Fruit fly (Drosophila melanogaster) whole organism, embryonic: ENCODE data around the gene CG16798.
A peak's percentile ranks its signal among the peaks of the same experiment; 100 is the strongest.

Experiments
- Asciz ChIP-seq: fragments of 200-800 bp; sonication (Bioruptor generic); optimal IDR thresholded peaks from 2 replicates; lab custom pipeline; 2017; ENCODE audit warnings: missing biosample characterization, mild to moderate bottlenecking, missing genetic modification characterization, missing genetic modification reagents
- Blimp-1 ChIP-seq: fragments of 200-800 bp; sonication (Bioruptor generic); optimal IDR thresholded peaks from 3 replicates; lab custom pipeline; 2018; ENCODE audit warnings: missing biosample characterization, missing genetic modification characterization, mild to moderate bottlenecking, moderate library complexity, missing genetic modification reagents
- CG12155 ChIP-seq: fragments of 200-800 bp; sonication (Bioruptor generic); optimal IDR thresholded peaks from 3 replicates; lab custom pipeline; 2016; ENCODE audit warnings: missing biosample characterization, missing genetic modification characterization
- CG12391 ChIP-seq: fragments of 200-800 bp; sonication (Bioruptor generic); optimal IDR thresholded peaks from 3 replicates; lab custom pipeline; 2018; ENCODE audit warnings: missing biosample characterization, mild to moderate bottlenecking, missing genetic modification characterization, moderate library complexity
- CG14441 ChIP-seq: fragments of 200-800 bp; sonication (Bioruptor generic); IDR thresholded peaks from 2 replicates; pipeline ENCODE4 v1.3.6; 2022; ENCODE audit warnings: missing biosample characterization, missing genetic modification characterization
- CG15514 ChIP-seq: fragments of 200-800 bp; sonication (Bioruptor generic); optimal IDR thresholded peaks from 3 replicates; lab custom pipeline; 2017; ENCODE audit warnings: missing biosample characterization, missing genetic modification characterization, mild to moderate bottlenecking, moderate library complexity, missing genetic modification reagents
- CG16815 ChIP-seq: fragments of 200-800 bp; sonication (Bioruptor generic); optimal IDR thresholded peaks from 3 replicates; lab custom pipeline; 2017; ENCODE audit warnings: missing biosample characterization, mild to moderate bottlenecking, missing genetic modification characterization
- CG2116 ChIP-seq: fragments of 200-800 bp; sonication (Bioruptor generic); optimal IDR thresholded peaks from 3 replicates; lab custom pipeline; 2018; ENCODE audit warnings: missing biosample characterization, mild to moderate bottlenecking, missing genetic modification characterization
- CG2129 ChIP-seq: fragments of 200-800 bp; sonication (Bioruptor generic); IDR thresholded peaks from 2 replicates; pipeline ENCODE4 v1.3.6; 2022; ENCODE audit warnings: missing biosample characterization, missing genetic modification characterization; ENCODE audit not compliant: partially characterized antibody
- CG30431 ChIP-seq: fragments of 200-800 bp; sonication (Bioruptor generic); optimal IDR thresholded peaks from 2 replicates; lab custom pipeline; 2017; ENCODE audit warnings: missing biosample characterization, missing genetic modification characterization
- CG4617 ChIP-seq: fragments of 200-800 bp; sonication (Bioruptor generic); optimal IDR thresholded peaks from 3 replicates; lab custom pipeline; 2016; ENCODE audit warnings: missing biosample characterization, missing genetic modification characterization, borderline replicate concordance
- CG7357 ChIP-seq: fragments of 200-800 bp; sonication (Bioruptor generic); IDR thresholded peaks from 3 replicates; pipeline ENCODE4 v1.3.6; 2022; ENCODE audit warnings: missing biosample characterization, missing genetic modification characterization
- CG7839 ChIP-seq: fragments of 200-800 bp; sonication (Bioruptor generic); optimal IDR thresholded peaks from 3 replicates; lab custom pipeline; 2018; ENCODE audit warnings: missing biosample characterization, mild to moderate bottlenecking, missing genetic modification characterization, moderate library complexity
- CG8944 ChIP-seq: fragments of 200-800 bp; sonication (Bioruptor generic); optimal IDR thresholded peaks from 3 replicates; lab custom pipeline; 2016; ENCODE audit warnings: missing biosample characterization, missing genetic modification characterization
- CG9817 ChIP-seq: fragments of 200-800 bp; sonication (Bioruptor generic); optimal IDR thresholded peaks from 2 replicates; lab custom pipeline; 2018; ENCODE audit warnings: missing biosample characterization, mild to moderate bottlenecking, missing genetic modification characterization, moderate library complexity
- D19A ChIP-seq: fragments of 200-800 bp; optimal IDR thresholded peaks from 3 replicates; lab custom pipeline; 2019; ENCODE audit warnings: missing biosample characterization, mild to moderate bottlenecking, missing genetic modification characterization, moderate library complexity
- Dfd ChIP-seq, 2 experiments: fragments of >200 bp; optimal IDR thresholded peaks; 2 replicates each; lab custom pipeline; 2017; ENCODE audit warnings: missing biosample characterization in 2 of 2, missing genetic modification characterization in 2 of 2
- Dip3 ChIP-seq: fragments of 200-800 bp; sonication (Bioruptor generic); optimal IDR thresholded peaks from 3 replicates; lab custom pipeline; 2016; ENCODE audit warnings: missing biosample characterization, missing genetic modification characterization
- Dll ChIP-seq: fragments of 200-800 bp; sonication (Bioruptor generic); IDR thresholded peaks from 4 replicates; pipeline ENCODE4 v1.3.6; 2022; ENCODE audit warnings: missing biosample characterization, missing genetic modification characterization; ENCODE audit not compliant: partially characterized antibody
- Doc3 ChIP-seq: fragments of 200-800 bp; sonication (Bioruptor generic); IDR thresholded peaks from 3 replicates; pipeline ENCODE4 v1.3.6; 2022; ENCODE audit warnings: missing biosample characterization, missing genetic modification characterization; ENCODE audit not compliant: partially characterized antibody
- Gug ChIP-seq: fragments of 200-800 bp; sonication (Bioruptor generic); IDR thresholded peaks from 4 replicates; pipeline ENCODE4 v1.3.6; 2022; ENCODE audit warnings: missing biosample characterization, missing genetic modification characterization
- Hmx ChIP-seq: fragments of 200-800 bp; sonication (Bioruptor generic); optimal IDR thresholded peaks from 2 replicates; lab custom pipeline; 2016; ENCODE audit warnings: missing biosample characterization, missing genetic modification characterization
- Med ChIP-seq: fragments of 200-800 bp; sonication (Bioruptor generic); peaks from one replicate; lab custom pipeline; 2016; ENCODE audit warnings: missing biosample characterization, missing genetic modification characterization, mild to moderate bottlenecking, inconsistent platforms, moderate library complexity
- Mes4 ChIP-seq: fragments of 200-800 bp; sonication (Bioruptor generic); optimal IDR thresholded peaks from 2 replicates; lab custom pipeline; 2016; ENCODE audit warnings: missing biosample characterization, missing genetic modification characterization
- NFAT ChIP-seq: fragments of 200-800 bp; sonication (Bioruptor generic); IDR thresholded peaks from 2 replicates; pipeline ENCODE4 v1.3.6; 2022; ENCODE audit warnings: missing biosample characterization, missing genetic modification characterization
- Opbp ChIP-seq: fragments of 200-800 bp; sonication (Bioruptor generic); IDR thresholded peaks from 3 replicates; pipeline ENCODE4 v1.3.6; 2022; ENCODE audit warnings: missing biosample characterization, missing genetic modification characterization; ENCODE audit not compliant: partially characterized antibody
- Scr ChIP-seq: fragments of 200-800 bp; sonication (Bioruptor generic); IDR thresholded peaks from 2 replicates; pipeline ENCODE4 v1.3.6; 2022; ENCODE audit warnings: missing biosample characterization, missing genetic modification characterization; ENCODE audit not compliant: partially characterized antibody
- Sox100B ChIP-seq: fragments of 200-800 bp; sonication (Bioruptor generic); optimal IDR thresholded peaks from 3 replicates; lab custom pipeline; 2018; ENCODE audit warnings: missing biosample characterization, mild to moderate bottlenecking, missing genetic modification characterization
- Trl ChIP-seq, 3 experiments: fragments of >200 bp in 2 of 3; fragments of 200-800 bp in 1 of 3; sonication (Bioruptor generic) in 1 of 3; optimal IDR thresholded peaks; 2 replicates in 1 of 3; 3 replicates in 2 of 3; lab custom pipeline; 2016 to 2017; ENCODE audit warnings: missing biosample characterization in 1 of 3, missing genetic modification characterization in 1 of 3
- Usf ChIP-seq: fragments of 200-800 bp; sonication (Bioruptor generic); optimal IDR thresholded peaks from 2 replicates; lab custom pipeline; 2017; ENCODE audit warnings: missing genotype, missing biosample characterization, missing genetic modification characterization
- Xbp1 ChIP-seq: fragments of 200-800 bp; sonication (Bioruptor generic); optimal IDR thresholded peaks from 3 replicates; lab custom pipeline; 2016; ENCODE audit warnings: missing biosample characterization, mild to moderate bottlenecking, missing genetic modification characterization
- Xrp1 ChIP-seq: fragments of 200-800 bp; sonication (Bioruptor generic); IDR thresholded peaks from 2 replicates; pipeline ENCODE4 v1.3.6; 2022; ENCODE audit warnings: missing biosample characterization, missing genetic modification characterization
- al ChIP-seq: fragments of 200-800 bp; sonication (Bioruptor generic); IDR thresholded peaks from 2 replicates; pipeline ENCODE4 v1.3.6; 2022; ENCODE audit warnings: missing biosample characterization, missing genetic modification characterization
- bigmax ChIP-seq: fragments of 200-800 bp; sonication (Bioruptor generic); optimal IDR thresholded peaks from 2 replicates; lab custom pipeline; 2018; ENCODE audit warnings: missing biosample characterization, mild to moderate bottlenecking, missing genetic modification characterization
- fru ChIP-seq: fragments of >200 bp; optimal IDR thresholded peaks from 2 replicates; lab custom pipeline; 2017
- gem ChIP-seq: fragments of 200-800 bp; sonication (Bioruptor generic); optimal IDR thresholded peaks from 2 replicates; lab custom pipeline; 2019; ENCODE audit warnings: missing biosample characterization, mild to moderate bottlenecking, missing genetic modification characterization, moderate library complexity
- lab ChIP-seq: fragments of 200-800 bp; sonication (Bioruptor generic); optimal IDR thresholded peaks from 3 replicates; lab custom pipeline; 2017; ENCODE audit warnings: missing biosample characterization, missing genetic modification characterization, mild to moderate bottlenecking, moderate library complexity, missing genetic modification reagents
- nerfin-1 ChIP-seq: fragments of 200-800 bp; sonication (Bioruptor generic); optimal IDR thresholded peaks from 3 replicates; lab custom pipeline; 2019; ENCODE audit warnings: missing biosample characterization, mild to moderate bottlenecking, missing genetic modification characterization, moderate library complexity
- nerfin-2 ChIP-seq: fragments of 200-800 bp; sonication (Bioruptor generic); IDR thresholded peaks from 2 replicates; pipeline ENCODE4 v1.3.6; 2022; ENCODE audit warnings: missing biosample characterization, missing genetic modification characterization; ENCODE audit not compliant: partially characterized antibody
- nmo ChIP-seq: fragments of 200-800 bp; sonication (Bioruptor generic); optimal IDR thresholded peaks from 2 replicates; lab custom pipeline; 2018; ENCODE audit warnings: missing biosample characterization, mild to moderate bottlenecking, missing genetic modification characterization, moderate library complexity
- phol ChIP-seq: fragments of 200-800 bp; sonication (Bioruptor generic); optimal IDR thresholded peaks from 3 replicates; lab custom pipeline; 2018; ENCODE audit warnings: missing biosample characterization, mild to moderate bottlenecking, missing genetic modification characterization, moderate library complexity
- sd ChIP-seq: fragments of 200-800 bp; sonication (Bioruptor generic); optimal IDR thresholded peaks from 3 replicates; lab custom pipeline; 2018; ENCODE audit warnings: missing biosample characterization, mild to moderate bottlenecking, missing genetic modification characterization, moderate library complexity
- sisA ChIP-seq: fragments of 200-800 bp; sonication (Bioruptor generic); IDR thresholded peaks from 2 replicates; pipeline ENCODE4 v1.3.6; 2022; ENCODE audit warnings: missing biosample characterization, missing genetic modification characterization
- stc ChIP-seq: fragments of 200-800 bp; sonication (Bioruptor generic); IDR thresholded peaks from 2 replicates; pipeline ENCODE4 v1.3.6; 2022; ENCODE audit warnings: missing biosample characterization, missing genetic modification characterization
- vnd ChIP-seq: fragments of 200-800 bp; sonication (Bioruptor generic); IDR thresholded peaks from 3 replicates; pipeline ENCODE4 v1.3.6; 2022; ENCODE audit warnings: missing biosample characterization, missing genetic modification characterization; ENCODE audit not compliant: partially characterized antibody
- vvl ChIP-seq: fragments of 200-800 bp; sonication (Bioruptor generic); IDR thresholded peaks from 2 replicates; pipeline ENCODE4 v1.3.6; 2022; ENCODE audit warnings: missing biosample characterization, missing genetic modification characterization
- zfh2 ChIP-seq: fragments of 200-800 bp; sonication (Bioruptor generic); optimal IDR thresholded peaks from 2 replicates; lab custom pipeline; 2016; ENCODE audit warnings: missing biosample characterization, missing genetic modification characterization

CG16798 gene

dm6 chr2L:20416754-20417563 is 34.8 kb upstream of the CG16798 start, which contains the start of the genes CG10949 and Arpc2 (continued):
- TF ChIP-seq Gug (GFP tag; lab: Robert Waterston, UW): peak; percentile 40; the same call in 1 of the 4 replicates
- TF ChIP-seq nerfin-2 (GFP tag; lab: Robert Waterston, UW): peak; percentile 44; the same call in 1 of the 2 replicates
- peak; percentile 29 for TF ChIP-seq lab (GFP tag; lab: Kevin White, UChicago)
- TF ChIP-seq CG2129 (GFP tag; lab: Robert Waterston, UW): no peak
- TF ChIP-seq nmo: peak; percentile 54
- peak; percentile 70 for TF ChIP-seq phol (tag; lab: Kevin White, UChicago)
- TF ChIP-seq D19A (tag; lab: Kevin White, UChicago): peak; percentile 34
- peak; percentile 32 for TF ChIP-seq Blimp-1 (GFP tag; lab: Kevin White, UChicago)
- no peak for TF ChIP-seq fru (lab: Kevin White, UChicago)
- TF ChIP-seq CG8944 (GFP tag; lab: Kevin White, UChicago): no peak
- TF ChIP-seq CG7839 (tag; lab: Kevin White, UChicago): peak; percentile 50
- TF ChIP-seq Dll: peak; percentile 65; the same call in 3 of the 4 replicates
- peak; percentile 11 for TF ChIP-seq zfh2 (GFP tag; lab: Kevin White, UChicago)
- TF ChIP-seq sisA (GFP tag; lab: Robert Waterston, UW): peak; percentile 11; the same call in 1 of the 2 replicates
- TF ChIP-seq vvl (GFP tag; lab: Robert Waterston, UW): peak; percentile 27; the same call in 1 of the 2 replicates
- TF ChIP-seq CG7357 (GFP tag; lab: Robert Waterston, UW): peak; percentile 37; the same call in 1 of the 3 replicates
- TF ChIP-seq Mes4 (GFP tag; lab: Kevin White, UChicago): no peak
- TF ChIP-seq CG4617 (GFP tag; lab: Kevin White, UChicago): peak; percentile 49
- peak; percentile 79 for TF ChIP-seq Med (GFP tag; lab: Kevin White, UChicago)
- TF ChIP-seq CG30431 (GFP tag; lab: Kevin White, UChicago): no peak
- TF ChIP-seq CG2116 (GFP tag; lab: Kevin White, UChicago): peak; percentile 65
- peak; percentile 39 for TF ChIP-seq CG16815 (GFP tag; lab: Kevin White, UChicago)
- peak; percentile 64 for TF ChIP-seq Sox100B
- peak; percentile 39; the same call in 1 of the 3 replicates for TF ChIP-seq Doc3 (GFP tag; lab: Robert Waterston, UW)
- peak; percentile 67 for TF ChIP-seq Scr (GFP tag; lab: Robert Waterston, UW)
- TF ChIP-seq Opbp (GFP tag; lab: Robert Waterston, UW): peak; percentile 41; the same call in 1 of the 3 replicates
- TF ChIP-seq Asciz (GFP tag; lab: Kevin White, UChicago): no peak
- peak; percentile 63 for TF ChIP-seq al (GFP tag; lab: Robert Waterston, UW)
- TF ChIP-seq Xrp1 (GFP tag; lab: Robert Waterston, UW): no peak; the same call in 1 of the 2 replicates
- TF ChIP-seq CG14441: peak; percentile 47; the same call in 1 of the 2 replicates
- TF ChIP-seq sd (tag; lab: Kevin White, UChicago): peak; percentile 84
- peak; percentile 65 for TF ChIP-seq Xbp1
- no peak for TF ChIP-seq Dfd (GFP tag; optimal IDR thresholded peaks at IDR 0.05; lab: Kevin White, UChicago)
- peak; percentile 11 for TF ChIP-seq CG15514 (GFP tag; lab: Kevin White, UChicago)
- peak; percentile 68 to 83 for TF ChIP-seq Trl (optimal IDR thresholded peaks at IDR 0.05; lab: Kevin White, UChicago)
- TF ChIP-seq Trl (GFP tag; optimal IDR thresholded peaks at IDR 0.05; lab: Kevin White, UChicago): no peak
- TF ChIP-seq CG9817 (tag; lab: Kevin White, UChicago): peak; percentile 77
- TF ChIP-seq Hmx (GFP tag; lab: Kevin White, UChicago): no peak
- peak; percentile 53; the same call in 1 of the 2 replicates for TF ChIP-seq NFAT (GFP tag; lab: Robert Waterston, UW)
- TF ChIP-seq bigmax (GFP tag; lab: Kevin White, UChicago): no peak
- TF ChIP-seq gem (tag; lab: Kevin White, UChicago): peak; percentile 80
- no peak for TF ChIP-seq Usf (GFP tag; lab: Kevin White, UChicago)
- TF ChIP-seq CG12391 (tag; lab: Kevin White, UChicago): peak; percentile 77
- peak; percentile 92 for TF ChIP-seq nerfin-1 (tag; lab: Kevin White, UChicago)
- peak; percentile 38; the same call in 1 of the 2 replicates for TF ChIP-seq stc (GFP tag; lab: Robert Waterston, UW)
- TF ChIP-seq vnd: peak; percentile 61
- TF ChIP-seq CG12155 (GFP tag; lab: Kevin White, UChicago): peak; percentile 59
- TF ChIP-seq Dip3 (GFP tag; lab: Kevin White, UChicago): no peak
